Worm (Caenorhabditis elegans) whole organism, L1 larva: ENCODE results near the gene W02D7.12.
A peak's percentile ranks its signal among the peaks of the same experiment; 100 is the strongest.

Experiments used
- C16A3.4 ChIP-seq: fragments of 150-350 bp; optimal IDR thresholded peaks from 2 replicates; lab custom pipeline; 2014; ENCODE audit warnings: missing biosample characterization, missing genetic modification characterization
- alr-1 ChIP-seq: fragments of 200-800 bp; sonication (Bioruptor generic); optimal IDR thresholded peaks from 2 replicates; lab custom pipeline; 2018; ENCODE audit warnings: borderline replicate concordance, mild to moderate bottlenecking, missing genetic modification characterization, missing compliant biosample characterization
- ces-1 ChIP-seq: fragments of 150-350 bp; optimal IDR thresholded peaks from 2 replicates; lab custom pipeline; 2014; ENCODE audit warnings: missing biosample characterization, missing genetic modification reagents, missing genetic modification characterization
- efl-1 ChIP-seq, 4 experiments: fragments of 150-350 bp; optimal IDR thresholded peaks in 3 of 4; peaks in 1 of 4; 1 replicate in 1 of 4; 2 replicates in 3 of 4; lab custom pipeline; 2014; ENCODE audit warnings: missing biosample characterization in 2 of 4, missing genetic modification characterization in 2 of 4, missing genetic modification reagents in 2 of 4
- egl-13 ChIP-seq: sonication (generic microtip); optimal IDR thresholded peaks from 2 replicates; lab custom pipeline; 2016; ENCODE audit warnings: missing genotype, missing genetic modification reagents, missing genetic modification characterization, missing compliant biosample characterization
- elt-2 ChIP-seq: sonication (generic microtip); optimal IDR thresholded peaks from 2 replicates; lab custom pipeline; 2016; ENCODE audit warnings: missing genetic modification characterization, mild to moderate bottlenecking, inconsistent platforms, missing compliant biosample characterization, missing genetic modification reagents
- fkh-8 ChIP-seq: sonication (generic microtip); optimal IDR thresholded peaks from 2 replicates; lab custom pipeline; 2016; ENCODE audit warnings: mild to moderate bottlenecking, missing genetic modification characterization, missing compliant biosample characterization
- hlh-4 ChIP-seq: sonication (generic microtip); optimal IDR thresholded peaks from 2 replicates; lab custom pipeline; 2016; ENCODE audit warnings: mild to moderate bottlenecking, missing genetic modification characterization, missing compliant biosample characterization
- jun-1 ChIP-seq: fragments of 150-350 bp; optimal IDR thresholded peaks from 2 replicates; lab custom pipeline; 2014; ENCODE audit warnings: missing biosample characterization, missing genetic modification reagents, missing genetic modification characterization
- lin-15B ChIP-seq: fragments of 150-350 bp; sonication (generic microtip); optimal IDR thresholded peaks from 3 replicates; lab custom pipeline; 2014; ENCODE audit warnings: missing biosample characterization, missing genetic modification characterization
- lin-39 ChIP-seq: fragments of 150-350 bp; optimal IDR thresholded peaks from 2 replicates; lab custom pipeline; 2014; ENCODE audit warnings: missing biosample characterization, missing genetic modification reagents, missing genetic modification characterization
- lsy-2 ChIP-seq, 2 experiments: fragments of 150-350 bp; optimal IDR thresholded peaks; 2 replicates each; lab custom pipeline; 2014; ENCODE audit warnings: missing biosample characterization in 2 of 2, missing genetic modification characterization in 2 of 2
- mdl-1 ChIP-seq, 2 experiments: fragments of 150-350 bp; optimal IDR thresholded peaks; 2 replicates each; lab custom pipeline; 2014 to 2017; ENCODE audit warnings: missing biosample characterization in 2 of 2, missing genetic modification characterization in 2 of 2, inconsistent platforms in 1 of 2
- nhr-19 ChIP-seq: fragments of 200-800 bp; sonication (Bioruptor generic); conservative IDR thresholded peaks from 2 replicates; pipeline ENCODE4 v1.3.6; 2022; ENCODE audit warnings: missing genetic modification characterization, missing compliant biosample characterization
- nhr-28 ChIP-seq: fragments of 150-350 bp; optimal IDR thresholded peaks from 2 replicates; lab custom pipeline; 2014; ENCODE audit warnings: missing biosample characterization, missing genetic modification characterization
- nhr-71 ChIP-seq: sonication (generic microtip); optimal IDR thresholded peaks from 2 replicates; lab custom pipeline; 2016; ENCODE audit warnings: mild to moderate bottlenecking, missing genetic modification characterization, moderate library complexity, missing compliant biosample characterization
- nhr-77 ChIP-seq: fragments of 150-350 bp; optimal IDR thresholded peaks from 2 replicates; lab custom pipeline; 2014; ENCODE audit warnings: missing biosample characterization, missing genetic modification characterization
- nhr-85 ChIP-seq: sonication (generic microtip); peaks from one replicate; lab custom pipeline; 2016; ENCODE audit warnings: missing genetic modification characterization, inconsistent platforms, missing compliant biosample characterization
- nhr-90 ChIP-seq: sonication (generic microtip); optimal IDR thresholded peaks from 2 replicates; lab custom pipeline; 2016; ENCODE audit warnings: mild to moderate bottlenecking, missing genetic modification characterization, missing compliant biosample characterization; ENCODE audit not compliant: poor library complexity
- pag-3 ChIP-seq: sonication (generic microtip); optimal IDR thresholded peaks from 2 replicates; lab custom pipeline; 2017; ENCODE audit warnings: missing genetic modification characterization, mild to moderate bottlenecking, missing compliant biosample characterization, antibody characterized with exemption, borderline replicate concordance; ENCODE audit not compliant: insufficient read depth
- skn-1 ChIP-seq: fragments of 150-350 bp; optimal IDR thresholded peaks from 2 replicates; lab custom pipeline; 2014; ENCODE audit warnings: missing biosample characterization, missing genetic modification characterization
- sup-37 ChIP-seq: fragments of 200-800 bp; sonication (Bioruptor generic); optimal IDR thresholded peaks from 2 replicates; lab custom pipeline; 2018; ENCODE audit warnings: mild to moderate bottlenecking, missing genetic modification characterization, missing compliant biosample characterization
- swsn-7 ChIP-seq: sonication (generic microtip); optimal IDR thresholded peaks from 2 replicates; lab custom pipeline; 2016; ENCODE audit warnings: missing genetic modification characterization, missing compliant biosample characterization
- tbx-2 ChIP-seq: sonication (generic microtip); optimal IDR thresholded peaks from 2 replicates; lab custom pipeline; 2016; ENCODE audit warnings: missing genetic modification characterization, missing compliant biosample characterization
- unc-98 ChIP-seq: fragments of 200-800 bp; sonication (Bioruptor generic); IDR thresholded peaks from 2 replicates; pipeline ENCODE4 v1.3.6; 2022; ENCODE audit warnings: missing genetic modification characterization, missing compliant biosample characterization
- zip-4 ChIP-seq: fragments of 200-800 bp; sonication (Bioruptor generic); optimal IDR thresholded peaks from 2 replicates; lab custom pipeline; 2018; ENCODE audit warnings: mild to moderate bottlenecking, missing genetic modification characterization, moderate library complexity, missing compliant biosample characterization
- ztf-4 ChIP-seq: fragments of 150-350 bp; optimal IDR thresholded peaks from 2 replicates; lab custom pipeline; 2014; ENCODE audit warnings: missing biosample characterization, missing genetic modification characterization

Gene W02D7.12

DNA sequence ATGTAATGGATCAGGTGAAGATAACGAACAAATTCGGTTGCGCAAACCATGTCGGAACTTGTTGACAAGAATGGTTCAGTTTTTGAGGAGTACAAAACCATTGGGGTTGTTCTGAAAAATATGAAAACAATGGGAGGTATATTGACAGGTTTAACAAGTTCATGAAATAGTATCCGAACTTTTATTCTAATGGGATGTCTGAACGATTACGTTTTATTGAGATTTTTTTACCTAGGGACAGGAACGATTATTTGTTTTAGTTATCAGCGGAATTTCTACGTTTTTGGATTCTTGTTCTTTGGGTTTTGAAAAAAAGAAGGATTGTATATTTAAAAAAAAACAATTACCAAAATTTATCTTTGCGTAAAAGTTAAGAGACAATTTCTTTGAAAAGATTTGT lies 30.5 kb upstream of the W02D7.12 start, which contains the start of gene str-135:
TSS of gene str-135 (minus strand) at position 101 of the 400 bp plus-strand sequence.
- TF ChIP-seq C16A3.4 (tag; lab: Kevin White, UChicago) (no peak), efl-1 (optimal IDR thresholded peaks at IDR 0.05; lab: Kevin White, UChicago) (no peak), efl-1 (GFP tag; optimal IDR thresholded peaks at IDR 0.05 in 1 of 2; lab: Kevin White, UChicago) (peak in 1 of 2 experiments; percentile 89), sup-37 (GFP tag; lab: Kevin White, UChicago) (no peak), lin-39 (tag; lab: Kevin White, UChicago) (no peak)

DNA sequence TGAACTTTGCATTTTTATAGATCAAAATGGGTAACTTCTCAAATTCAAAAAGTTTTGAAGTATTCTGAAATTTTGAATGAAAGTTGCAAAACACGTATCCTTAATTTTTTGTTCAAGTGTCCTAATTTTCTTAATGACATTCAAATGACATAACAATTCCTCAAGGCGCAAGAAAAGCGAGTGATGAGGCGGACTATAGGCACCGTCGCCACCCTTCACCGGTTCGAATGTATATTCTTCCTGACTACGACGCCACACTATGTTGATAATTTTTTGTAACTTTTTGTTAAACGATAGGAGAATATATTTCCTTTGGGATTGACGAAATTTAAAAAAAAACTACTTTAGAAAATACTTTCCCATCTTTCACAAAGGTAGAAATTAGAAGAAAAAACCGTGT lies 29.7 kb upstream of the W02D7.12 start:
- no peak for TF ChIP-seq efl-1 (optimal IDR thresholded peaks at IDR 0.05; lab: Kevin White, UChicago)
- peak in 1 of 2 experiments; percentile 89 for TF ChIP-seq efl-1 (GFP tag; optimal IDR thresholded peaks at IDR 0.05 in 1 of 2; lab: Kevin White, UChicago)
- no peak for TF ChIP-seq nhr-85 (tag; lab: Kevin White, UChicago)
- TF ChIP-seq egl-13 (tag; lab: Kevin White, UChicago) = no peak

- TF ChIP-seq nhr-77 (tag; lab: Kevin White, UChicago) (no peak), efl-1 (optimal IDR thresholded peaks at IDR 0.05; lab: Kevin White, UChicago) (no peak), efl-1 (GFP tag; optimal IDR thresholded peaks at IDR 0.05 in 1 of 2; lab: Kevin White, UChicago) (peak in 1 of 2 experiments; percentile 24)
These were observed 28.4 kb upstream of the W02D7.12 start for ce11 chrV:8282933-8283332.

DNA sequence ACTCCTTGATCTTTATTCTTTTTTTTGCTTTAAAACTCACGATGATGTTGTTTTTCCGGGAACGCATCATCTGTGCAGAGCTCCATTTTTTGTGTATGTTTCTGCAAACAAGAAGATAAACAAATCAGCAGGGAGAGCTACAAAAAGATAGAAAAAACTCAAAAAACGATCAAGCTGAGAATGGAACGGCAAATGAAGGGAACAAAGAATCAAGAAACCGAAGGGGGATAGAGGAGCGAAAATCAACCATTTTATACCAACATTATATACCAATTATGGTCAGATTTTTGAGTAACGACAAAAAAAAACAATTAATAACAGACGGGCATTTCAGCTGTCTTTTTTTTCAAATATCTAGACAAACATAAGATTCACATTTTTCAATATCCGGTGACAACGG lies 26.5 kb upstream of the W02D7.12 start, which contains the start of gene slc-17.5:
TSS of gene slc-17.5 (minus strand) at position 101 of the 400 bp plus-strand sequence.
- TF ChIP-seq nhr-28 (tag; lab: Kevin White, UChicago) (no peak), unc-98 (GFP tag; lab: Robert Waterston, UW) (no peak), lin-15B (no peak), tbx-2 (no peak), swsn-7 (no peak)

DNA sequence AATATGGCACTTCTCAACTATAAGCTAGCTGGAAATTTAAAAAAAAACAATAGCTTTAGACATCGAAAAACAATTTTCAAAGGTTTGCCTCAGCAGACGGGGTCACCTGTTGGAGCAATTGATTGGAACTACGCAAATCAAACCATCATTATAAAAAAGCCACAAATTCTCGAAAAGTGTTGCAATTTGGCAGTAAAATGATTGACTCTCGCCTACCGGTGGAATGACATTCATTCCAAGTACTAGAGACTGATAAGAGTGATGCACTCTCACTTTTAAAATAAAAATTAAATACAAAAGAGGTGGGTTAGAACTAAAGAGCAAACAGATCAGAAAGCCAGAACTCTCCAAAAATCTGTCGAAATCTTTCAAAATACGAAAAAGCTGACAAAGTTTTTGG lies 25.9 kb upstream of the W02D7.12 start:
- TF ChIP-seq C16A3.4 (tag; lab: Kevin White, UChicago) = no peak
- no peak for TF ChIP-seq lsy-2 (tag; optimal IDR thresholded peaks at IDR 0.05; lab: Kevin White, UChicago)
- no peak for TF ChIP-seq ztf-4 (tag; lab: Kevin White, UChicago)
- no peak for TF ChIP-seq alr-1 (tag; lab: Kevin White, UChicago)
- TF ChIP-seq hlh-4 (tag; lab: Kevin White, UChicago) = no peak
- no peak for TF ChIP-seq pag-3 (tag; lab: Kevin White, UChicago)
- no peak for TF ChIP-seq skn-1

- TF ChIP-seq zip-4 (GFP tag; lab: Kevin White, UChicago) = peak; percentile 35
- no peak for TF ChIP-seq nhr-90 (tag; lab: Kevin White, UChicago)
- TF ChIP-seq jun-1 (tag; lab: Kevin White, UChicago) = no peak
- peak; percentile 17 for TF ChIP-seq nhr-71
- peak; percentile 81 for TF ChIP-seq elt-2 (tag; lab: Kevin White, UChicago)
- TF ChIP-seq nhr-19 (GFP tag; lab: Robert Waterston, UW) = 0 out of 2 replicates have a peak, but pooled peaks have one; percentile 21
- no peak for TF ChIP-seq ces-1 (GFP tag; lab: Kevin White, UChicago)
- peak; percentile 5 for TF ChIP-seq fkh-8 (tag; lab: Kevin White, UChicago)
- peak; percentile 44 for TF ChIP-seq skn-1
- TF ChIP-seq, all 84 proteins: peak for 6
These were observed 23.0 kb upstream of the W02D7.12 start for ce11 chrV:8288125-8288806.

DNA sequence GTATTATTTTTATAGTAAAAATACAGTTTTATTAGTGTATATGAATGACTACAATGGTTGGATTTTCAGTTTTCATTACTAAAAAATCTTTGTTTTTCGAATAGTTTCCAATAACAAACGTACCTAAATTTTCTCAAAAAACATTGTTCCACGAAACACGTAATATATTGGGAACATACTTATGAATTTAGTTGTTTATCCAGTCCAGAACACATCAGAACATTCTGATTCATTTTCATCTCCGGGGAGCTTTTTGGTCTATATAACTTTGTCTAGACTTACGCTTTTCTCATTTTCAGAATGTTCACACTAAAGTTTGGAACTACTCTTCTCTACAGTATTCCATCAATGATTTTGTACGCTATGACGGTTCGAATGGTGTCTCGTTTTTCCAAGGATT lies 19.5 kb upstream of the W02D7.12 start, which contains the start of gene srg-33:
TSS of gene srg-33 (plus strand) at position 301 of the 400 bp plus-strand sequence.
- TF ChIP-seq mdl-1 (tag; optimal IDR thresholded peaks at IDR 0.05; lab: Kevin White, UChicago) (no peak), unc-98 (GFP tag; lab: Robert Waterston, UW) (no peak)
